Worm (Caenorhabditis elegans): ENCODE data around the gene Y47D3B.3.

DNA sequence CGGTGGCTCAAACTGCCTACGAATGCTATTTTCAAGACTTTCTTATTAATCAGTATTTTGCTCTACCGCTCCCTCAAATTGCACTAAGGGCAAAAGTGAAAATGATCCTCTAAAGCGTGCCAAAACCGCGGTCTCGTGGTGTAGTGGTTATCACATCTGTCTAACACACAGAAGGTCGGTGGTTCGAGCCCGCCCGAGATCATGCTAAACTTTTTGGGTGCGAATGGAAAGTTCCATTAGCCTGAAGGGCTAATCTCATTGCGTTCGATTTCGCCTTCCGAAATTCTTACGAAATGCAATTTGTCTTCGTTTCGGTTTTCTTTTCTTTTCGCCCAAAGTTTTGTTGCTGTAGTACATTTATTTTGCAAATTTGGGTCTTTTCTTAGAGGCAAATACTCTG, 44.1 kb upstream of the Y47D3B.3 start:
- no peak for TF ChIP-seq snpc-4 (GFP tag; optimal IDR thresholded peaks at IDR 0.05)
- TF ChIP-seq snpc-4 (tag; optimal IDR thresholded peaks at IDR 0.05): peak in 2 of 4 experiments; percentile 56 to 61
- TF ChIP-seq ama-1 (optimal IDR thresholded peaks at IDR 0.05): no peak
- peak in 1 of 2 experiments; percentile 21 for TF ChIP-seq ama-1 (GFP tag; optimal IDR thresholded peaks at IDR 0.05)
- no peak for TF ChIP-seq somi-1 (GFP tag; optimal IDR thresholded peaks at IDR 0.05)
- peak; percentile 48 for TF ChIP-seq snpc-1.1 (tag; optimal IDR thresholded peaks at IDR 0.05; ENCODE audit: insufficient read depth)
- no peak for TF ChIP-seq hlh-12 (tag; optimal IDR thresholded peaks at IDR 0.05)
- peak; percentile 41; the same call in 1 of the 2 replicates for TF ChIP-seq hmg-1.2 (GFP tag; IDR thresholded peaks at IDR 0.05)
- no peak for TF ChIP-seq T26A5.8 (tag; optimal IDR thresholded peaks at IDR 0.05)
- TF ChIP-seq nhr-90 (tag; optimal IDR thresholded peaks at IDR 0.05): peak; percentile 15
- TF ChIP-seq lin-54 (GFP tag; optimal IDR thresholded peaks at IDR 0.05): peak; percentile 29
